Fruit fly (Drosophila melanogaster) S2 (cell line): ENCODE results near the gene Spn28Dc.
A peak's percentile ranks its signal among the peaks of the same experiment; 100 is the strongest.

Experiments used
- CG8478 ChIP-seq: fragments of >200 bp; optimal IDR thresholded peaks from 2 replicates; lab custom pipeline; 2018
- CTCF ChIP-seq, 2 experiments: fragments of >200 bp; optimal IDR thresholded peaks; 2 replicates each; lab custom pipeline; 2018

The Spn28Dc gene

dm6 chr2L:8010602-8011455 is 3.8 kb upstream of the Spn28Dc start, which contains the start of the genes Glyat and Tg:
Glyat (minus strand) TSS chr2L:8010652.
Tg (plus strand) TSS chr2L:8011405.
- TF ChIP-seq CG8478 (lab: Kevin White, UChicago) (no peak), CTCF (optimal IDR thresholded peaks at IDR 0.05; lab: Kevin White, UChicago) (no peak)

DNA sequence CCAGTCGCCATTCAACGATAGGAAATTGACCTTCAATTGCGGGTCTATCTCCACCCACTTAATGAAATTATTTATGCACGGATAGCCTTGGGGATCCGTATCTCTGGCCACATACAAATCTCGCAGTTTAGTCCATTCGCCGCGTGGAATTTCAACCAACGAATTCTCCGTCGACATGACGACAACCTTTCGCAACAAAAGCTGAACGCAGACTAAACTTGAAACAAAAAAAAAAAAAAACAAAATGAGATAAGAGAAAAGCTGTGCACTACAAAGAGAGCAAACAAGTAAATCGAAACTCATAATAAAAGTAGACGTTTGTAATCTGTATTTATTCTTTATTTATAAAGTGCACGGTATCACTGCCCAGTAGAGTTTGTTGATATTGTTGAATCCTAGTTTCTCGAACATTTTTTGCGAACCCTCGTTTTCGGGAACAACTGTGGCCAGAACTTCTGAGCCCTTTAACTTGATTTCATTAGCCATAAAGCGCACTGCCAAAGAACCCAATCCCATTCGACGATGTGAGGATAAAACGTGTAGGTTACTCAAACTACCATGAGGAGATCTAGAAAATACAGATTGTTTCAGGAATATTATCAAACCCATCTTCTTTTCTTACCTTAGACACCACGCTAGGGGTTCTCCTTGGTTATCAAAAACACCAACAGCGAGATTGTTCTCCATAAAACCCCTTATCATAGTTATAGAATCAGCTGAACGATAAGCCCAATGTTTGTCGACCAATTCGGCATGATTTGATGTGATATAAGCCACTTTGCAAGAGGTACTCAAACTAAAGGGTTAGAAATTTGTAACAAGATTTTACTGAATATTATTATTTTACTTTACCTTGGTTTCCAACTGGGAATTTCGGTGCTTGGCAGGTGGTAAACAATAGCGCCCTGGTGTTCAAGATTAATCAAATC is 2.5 kb upstream of the Spn28Dc start, which contains the start of gene CG12560:
Gene CG12560 (minus strand): TSS at position 195 of the 929 bp plus-strand sequence.
- no peak for TF ChIP-seq CTCF (optimal IDR thresholded peaks at IDR 0.05; lab: Kevin White, UChicago)
- TF ChIP-seq CG8478 (lab: Kevin White, UChicago) = no peak

- TF ChIP-seq CG8478 (lab: Kevin White, UChicago) (no peak), CTCF (optimal IDR thresholded peaks at IDR 0.05; lab: Kevin White, UChicago) (no peak)
Observed at dm6 chr2L:8006038-8006437, 972 bp downstream of the Spn28Dc start.

- TF ChIP-seq CTCF (optimal IDR thresholded peaks at IDR 0.05; lab: Kevin White, UChicago) (no peak), CG8478 (lab: Kevin White, UChicago) (no peak)
Observed at dm6 chr2L:8004072-8004471, 2.9 kb downstream of the Spn28Dc start, which contains the start of gene Wwox. Wwox (minus strand) TSS chr2L:8004286.

dm6 chr2L:8001694-8002627 is 5.0 kb downstream of the Spn28Dc start:
- TF ChIP-seq CTCF (optimal IDR thresholded peaks at IDR 0.05; lab: Kevin White, UChicago) = no peak
- no peak for TF ChIP-seq CG8478 (lab: Kevin White, UChicago)

dm6 chr2L:8000578-8001040 is 6.4 kb downstream of the Spn28Dc start:
- TF ChIP-seq CTCF (optimal IDR thresholded peaks at IDR 0.05; lab: Kevin White, UChicago) (no peak), CG8478 (lab: Kevin White, UChicago) (no peak)

DNA sequence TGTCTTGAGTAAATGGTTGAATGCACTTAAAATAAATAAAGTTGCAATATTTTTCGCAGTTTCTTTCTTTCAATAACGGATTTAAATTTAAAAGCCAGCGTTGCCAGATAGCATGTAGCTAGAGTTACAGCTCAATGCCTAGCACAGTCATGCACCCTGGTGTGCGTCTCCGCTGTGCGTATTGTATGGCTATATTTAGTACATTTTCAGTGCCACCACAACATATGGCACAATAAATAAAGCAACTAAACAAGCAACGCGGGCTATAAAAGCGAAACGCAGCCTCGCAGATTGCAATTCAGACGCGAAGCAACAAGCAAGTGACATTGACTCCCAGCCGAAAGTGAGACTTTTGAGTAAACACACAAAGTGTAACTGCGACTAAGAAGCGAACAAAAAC is 8.4 kb downstream of the Spn28Dc start, which contains the start of gene Sirup:
Gene Sirup (plus strand): TSS at position 215 of the 400 bp plus-strand sequence.
- TF ChIP-seq CTCF (optimal IDR thresholded peaks at IDR 0.05; lab: Kevin White, UChicago) (peak; percentile 65 to 73), CG8478 (lab: Kevin White, UChicago) (no peak)

- TF ChIP-seq CG8478 (lab: Kevin White, UChicago) (no peak), CTCF (optimal IDR thresholded peaks at IDR 0.05; lab: Kevin White, UChicago) (no peak)
Observed at dm6 chr2L:7998080-7998457, 8.9 kb downstream of the Spn28Dc start, which contains the start of gene CG7227. CG7227 (minus strand) TSS chr2L:7998151.

- TF ChIP-seq CG8478 (lab: Kevin White, UChicago) = no peak
- no peak for TF ChIP-seq CTCF (optimal IDR thresholded peaks at IDR 0.05; lab: Kevin White, UChicago)
Observed at dm6 chr2L:7997290-7998079, 9.5 kb downstream of the Spn28Dc start.

DNA sequence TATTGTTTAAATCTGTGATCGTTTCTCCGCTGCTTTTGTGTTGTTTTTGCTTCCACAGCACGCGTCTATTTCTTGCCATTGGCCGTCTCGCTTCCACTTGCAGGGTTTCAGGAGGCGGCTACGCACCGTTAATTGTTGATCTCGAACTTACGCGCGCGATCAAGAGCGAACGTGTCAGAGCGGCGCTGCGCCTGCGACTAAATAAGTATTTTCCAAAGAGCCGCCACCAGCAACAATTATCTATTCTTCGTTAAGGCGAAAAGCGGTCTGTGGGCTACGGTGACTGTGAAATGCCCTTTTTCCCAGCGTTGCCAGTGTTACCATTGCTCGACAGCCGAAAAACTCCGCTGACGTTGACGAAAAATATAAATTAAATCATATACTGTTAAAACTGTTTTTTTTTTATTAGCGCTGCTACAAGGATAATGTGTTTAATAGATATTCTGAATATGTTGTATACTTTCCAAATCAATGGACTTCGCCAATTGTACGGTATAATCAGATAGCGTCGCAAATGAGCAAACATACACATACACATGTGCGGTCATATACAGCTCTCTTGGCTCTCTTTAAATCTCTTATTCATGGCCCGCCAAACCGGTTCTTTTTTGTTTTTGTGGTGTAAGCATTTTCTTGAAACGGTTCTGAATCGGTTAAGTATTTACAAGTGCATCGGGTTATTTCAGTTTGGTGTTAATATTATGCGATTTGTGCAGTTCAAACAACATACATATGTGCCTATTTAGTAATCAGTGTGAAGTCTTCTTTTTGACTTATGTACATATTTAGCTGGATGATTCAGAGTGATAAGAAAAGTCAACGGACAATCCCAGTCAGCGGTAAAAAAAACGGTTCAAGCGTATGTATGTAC is 12.8 kb downstream of the Spn28Dc start, which contains the start of gene pes:
Gene pes (minus strand): TSS at position 201 of the 871 bp plus-strand sequence.
- TF ChIP-seq CG8478 (lab: Kevin White, UChicago) = no peak
- TF ChIP-seq CTCF (optimal IDR thresholded peaks at IDR 0.05; lab: Kevin White, UChicago) = no peak

DNA sequence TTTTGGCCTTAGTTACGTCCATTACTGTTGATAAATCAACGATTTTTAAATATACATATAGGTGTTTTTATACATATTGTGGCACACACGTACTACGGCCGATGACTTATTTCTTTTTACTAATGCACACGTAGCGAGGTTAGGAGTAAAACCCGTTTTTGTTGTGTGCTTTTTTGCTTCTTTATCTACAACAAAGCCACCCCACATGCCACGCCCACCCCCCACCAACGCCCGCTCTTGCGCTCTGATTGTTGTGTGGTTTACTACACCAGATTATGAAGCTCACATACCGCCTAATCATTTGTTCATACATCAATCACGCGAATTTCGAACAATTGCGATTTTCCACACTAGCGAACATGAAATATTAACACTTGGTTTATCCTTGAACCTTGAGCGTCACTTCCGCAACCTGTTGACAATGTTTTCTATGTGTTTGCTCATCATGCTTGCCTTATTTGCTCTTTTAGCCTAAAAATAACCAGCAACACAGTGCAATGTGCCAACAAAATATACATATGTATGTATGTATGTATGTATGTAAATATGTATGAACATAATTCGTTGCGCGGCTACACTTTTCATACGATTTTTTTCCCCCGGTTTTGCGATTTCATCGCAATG is 13.8 kb downstream of the Spn28Dc start:
- TF ChIP-seq CTCF (optimal IDR thresholded peaks at IDR 0.05; lab: Kevin White, UChicago) (no peak), CG8478 (lab: Kevin White, UChicago) (no peak)
